Fruit fly (Drosophila melanogaster): ENCODE data around the gene 5PtaseI.
A peak's percentile ranks its signal among the peaks of the same experiment; 100 is the strongest.

The 5PtaseI gene

dm6 chr3R:25004763-25005162 lies 40.2 kb downstream of the 5PtaseI start (continued):
- TF ChIP-seq CG17186 (GFP tag; optimal IDR thresholded peaks at IDR 0.05) (no peak), Antp (GFP tag; optimal IDR thresholded peaks at IDR 0.05) (peak; percentile 23), salm (tag; optimal IDR thresholded peaks at IDR 0.05) (no peak), wdn (GFP tag; IDR thresholded peaks at IDR 0.05) (no peak), wor (GFP tag; IDR thresholded peaks at IDR 0.05) (0 out of 2 replicates have a peak, but pooled peaks have one; percentile 25), CG15073 (GFP tag; optimal IDR thresholded peaks at IDR 0.05) (no peak), Doc2 (GFP tag; IDR thresholded peaks at IDR 0.05) (no peak), lov (optimal IDR thresholded peaks at IDR 0.05) (no peak), lov (GFP tag; IDR thresholded peaks at IDR 0.05) (no peak), Sry-β (GFP tag; optimal IDR thresholded peaks at IDR 0.05) (no peak), CG14050 (GFP tag; IDR thresholded peaks at IDR 0.05) (peak; percentile 60), CG17359 (tag; optimal IDR thresholded peaks at IDR 0.05) (peak; percentile 69), disco-r (GFP tag; optimal IDR thresholded peaks at IDR 0.05) (no peak), hth (optimal IDR thresholded peaks at IDR 0.05) (no peak), Fer1 (GFP tag; optimal IDR thresholded peaks at IDR 0.05) (no peak), Spps (tag; optimal IDR thresholded peaks at IDR 0.05) (no peak), mirr (GFP tag; optimal IDR thresholded peaks at IDR 0.05) (no peak), CG9876 (GFP tag; optimal IDR thresholded peaks at IDR 0.05) (peak; percentile 23), toy (GFP tag; IDR thresholded peaks at IDR 0.05) (no peak), Hey (tag; optimal IDR thresholded peaks at IDR 0.05) (no peak), lilli (GFP tag; optimal IDR thresholded peaks at IDR 0.05) (peak; percentile 42), slou (GFP tag; optimal IDR thresholded peaks at IDR 0.05) (no peak), Atf6 (GFP tag; IDR thresholded peaks at IDR 0.05) (no peak), CG14667 (GFP tag; IDR thresholded peaks at IDR 0.05) (peak; percentile 62), ssp (GFP tag; IDR thresholded peaks at IDR 0.05) (0 out of 2 replicates have a peak, but pooled peaks have one; percentile 22), pzg (GFP tag; optimal IDR thresholded peaks at IDR 0.05) (no peak), CG2712 (tag; optimal IDR thresholded peaks at IDR 0.05) (peak; percentile 45), CG8388 (GFP tag; optimal IDR thresholded peaks at IDR 0.05) (no peak), nmo (GFP tag; optimal IDR thresholded peaks at IDR 0.05) (peak; percentile 70), CG12071 (GFP tag; optimal IDR thresholded peaks at IDR 0.05) (peak; percentile 52), CG2120 (GFP tag; optimal IDR thresholded peaks at IDR 0.05) (no peak), CkIIα-i1 (GFP tag; IDR thresholded peaks at IDR 0.05) (no peak), HLH54F (GFP tag; optimal IDR thresholded peaks at IDR 0.05) (no peak), Drgx (GFP tag; IDR thresholded peaks at IDR 0.05) (peak; percentile 38; the same call in 1 of the 2 replicates), HLHmδ (GFP tag; optimal IDR thresholded peaks at IDR 0.05) (no peak), CG7745 (tag; optimal IDR thresholded peaks at IDR 0.05) (no peak), CG7556 (GFP tag; optimal IDR thresholded peaks at IDR 0.05) (no peak), gfzf (GFP tag; optimal IDR thresholded peaks at IDR 0.05) (no peak), nerfin-1 (tag; optimal IDR thresholded peaks at IDR 0.05) (no peak), CG8089 (GFP tag; optimal IDR thresholded peaks at IDR 0.05) (peak; percentile 19), fd3F (GFP tag; optimal IDR thresholded peaks at IDR 0.05) (no peak), CG10209 (GFP tag; optimal IDR thresholded peaks at IDR 0.05) (peak; percentile 47), gsb (GFP tag; IDR thresholded peaks at IDR 0.05) (no peak), CG3726 (GFP tag; IDR thresholded peaks at IDR 0.05) (no peak), CG17568 (GFP tag; optimal IDR thresholded peaks at IDR 0.05) (no peak), knrl (GFP tag; IDR thresholded peaks at IDR 0.05; ENCODE audit: partially characterized antibody) (no peak), CG13894 (tag; optimal IDR thresholded peaks at IDR 0.05) (no peak), CG31441 (GFP tag; IDR thresholded peaks at IDR 0.05) (0 out of 2 replicates have a peak, but pooled peaks have one; percentile 35), CG30020 (tag; optimal IDR thresholded peaks at IDR 0.05) (no peak), D (optimal IDR thresholded peaks at IDR 0.05) (no peak), D (GFP tag; optimal IDR thresholded peaks at IDR 0.05) (peak; percentile 45), h (optimal IDR thresholded peaks at IDR 0.05) (no peak), CG17361 (GFP tag; IDR thresholded peaks at IDR 0.05) (no peak; the same call in 2 of the 3 replicates)
